Fruit fly (Drosophila melanogaster) whole organism, prepupa: ENCODE results near the gene CG9777.

Experiments used
- Blimp-1 ChIP-seq: fragments of 200-800 bp; sonication (Bioruptor generic); optimal IDR thresholded peaks from 3 replicates; lab custom pipeline; 2017; ENCODE audit warnings: missing biosample characterization, missing genetic modification characterization, mild to moderate bottlenecking, moderate library complexity, missing genetic modification reagents
- CG10631 ChIP-seq: fragments of 200-800 bp; sonication (Bioruptor generic); optimal IDR thresholded peaks from 2 replicates; lab custom pipeline; 2016; ENCODE audit warnings: missing biosample characterization, missing genetic modification characterization
- CG10669 ChIP-seq: fragments of 200-800 bp; sonication (Bioruptor generic); optimal IDR thresholded peaks from 3 replicates; lab custom pipeline; 2018; ENCODE audit warnings: missing biosample characterization, mild to moderate bottlenecking, missing genetic modification characterization, moderate library complexity
- CG11294 ChIP-seq: fragments of 200-800 bp; sonication (Bioruptor generic); IDR thresholded peaks from 2 replicates; pipeline ENCODE4 v1.3.6; 2022; ENCODE audit warnings: missing biosample characterization, missing genetic modification characterization
- CG11902 ChIP-seq: fragments of 200-800 bp; sonication (Bioruptor generic); optimal IDR thresholded peaks from 3 replicates; lab custom pipeline; 2016; ENCODE audit warnings: missing biosample characterization, missing genetic modification characterization
- CG15336 ChIP-seq: fragments of 200-800 bp; sonication (Bioruptor generic); IDR thresholded peaks from 2 replicates; pipeline ENCODE4 v1.3.6; 2022; ENCODE audit warnings: missing biosample characterization, missing genetic modification characterization
- CG16779 ChIP-seq: fragments of 200-800 bp; sonication (Bioruptor generic); optimal IDR thresholded peaks from 3 replicates; lab custom pipeline; 2017; ENCODE audit warnings: missing biosample characterization, mild to moderate bottlenecking, missing genetic modification characterization
- CG3032 ChIP-seq: fragments of 200-800 bp; optimal IDR thresholded peaks from 2 replicates; lab custom pipeline; 2019; ENCODE audit warnings: missing biosample characterization, mild to moderate bottlenecking, missing genetic modification characterization, moderate library complexity
- CG31627 ChIP-seq: fragments of 200-800 bp; sonication (Bioruptor generic); optimal IDR thresholded peaks from 3 replicates; lab custom pipeline; 2016; ENCODE audit warnings: missing biosample characterization, missing genetic modification characterization
- CG32006 ChIP-seq: fragments of 200-800 bp; sonication (Bioruptor generic); optimal IDR thresholded peaks from 3 replicates; lab custom pipeline; 2017; ENCODE audit warnings: missing biosample characterization, mild to moderate bottlenecking, missing genetic modification characterization
- CG34406 ChIP-seq: fragments of 200-800 bp; sonication (Bioruptor generic); optimal IDR thresholded peaks from 3 replicates; lab custom pipeline; 2016; ENCODE audit warnings: missing biosample characterization, missing genetic modification characterization
- CG3919 ChIP-seq: fragments of 200-800 bp; sonication (Bioruptor generic); optimal IDR thresholded peaks from 3 replicates; lab custom pipeline; 2016; ENCODE audit warnings: missing biosample characterization, missing genetic modification characterization
- CG6163 ChIP-seq: fragments of 200-800 bp; sonication (Bioruptor generic); IDR thresholded peaks from 3 replicates; pipeline ENCODE4 v1.3.6; 2022; ENCODE audit warnings: missing biosample characterization, missing genetic modification characterization
- CG6792 ChIP-seq: fragments of 200-800 bp; sonication (Bioruptor generic); optimal IDR thresholded peaks from 3 replicates; lab custom pipeline; 2016; ENCODE audit warnings: missing biosample characterization, missing genetic modification characterization
- CG6854 ChIP-seq: fragments of 200-800 bp; sonication (Bioruptor generic); optimal IDR thresholded peaks from 2 replicates; lab custom pipeline; 2017; ENCODE audit warnings: missing biosample characterization, mild to moderate bottlenecking, missing genetic modification characterization
- CG8119 ChIP-seq: fragments of 200-800 bp; sonication (Bioruptor generic); IDR thresholded peaks from 3 replicates; pipeline ENCODE4 v1.3.6; 2022; ENCODE audit warnings: missing biosample characterization, missing genetic modification characterization
- CG8632 ChIP-seq: fragments of 200-800 bp; sonication (Bioruptor generic); optimal IDR thresholded peaks from 3 replicates; lab custom pipeline; 2016; ENCODE audit warnings: missing biosample characterization, missing genetic modification characterization
- CG9139 ChIP-seq: fragments of 200-800 bp; sonication (Bioruptor generic); optimal IDR thresholded peaks from 3 replicates; lab custom pipeline; 2017; ENCODE audit warnings: missing biosample characterization, mild to moderate bottlenecking, missing genetic modification characterization
- Eip75B ChIP-seq: fragments of 200-800 bp; sonication (Bioruptor generic); optimal IDR thresholded peaks from 3 replicates; lab custom pipeline; 2016; ENCODE audit warnings: missing biosample characterization, missing genetic modification characterization
- Eip78C ChIP-seq: fragments of 200-800 bp; sonication (Bioruptor generic); peaks from one replicate; lab custom pipeline; 2016; ENCODE audit warnings: missing biosample characterization, missing genetic modification characterization
- Ets21C ChIP-seq: fragments of 200-800 bp; sonication (Bioruptor generic); optimal IDR thresholded peaks from 3 replicates; lab custom pipeline; 2016; ENCODE audit warnings: missing biosample characterization, missing genetic modification characterization
- Hr38 ChIP-seq: sonication (Bioruptor generic); optimal IDR thresholded peaks from 2 replicates; lab custom pipeline; 2016; ENCODE audit warnings: missing biosample characterization, missing genetic modification characterization
- Hr39 ChIP-seq: fragments of 200-800 bp; sonication (Bioruptor generic); optimal IDR thresholded peaks from 2 replicates; lab custom pipeline; 2016; ENCODE audit warnings: missing biosample characterization, missing genetic modification characterization
- Met ChIP-seq: fragments of 200-800 bp; sonication (Bioruptor generic); optimal IDR thresholded peaks from 3 replicates; lab custom pipeline; 2016; ENCODE audit warnings: missing biosample characterization, missing genetic modification characterization
- OdsH ChIP-seq: fragments of 200-800 bp; sonication (Bioruptor generic); optimal IDR thresholded peaks from 3 replicates; lab custom pipeline; 2016; ENCODE audit warnings: missing biosample characterization, missing genetic modification characterization
- achi ChIP-seq: fragments of 200-800 bp; sonication (Bioruptor generic); optimal IDR thresholded peaks from 3 replicates; lab custom pipeline; 2016; ENCODE audit warnings: missing biosample characterization, missing genetic modification characterization
- acj6 ChIP-seq: fragments of 200-800 bp; sonication (Bioruptor generic); optimal IDR thresholded peaks from 3 replicates; lab custom pipeline; 2016; ENCODE audit warnings: missing biosample characterization, missing genetic modification characterization
- cyc ChIP-seq: fragments of 200-800 bp; sonication (Bioruptor generic); optimal IDR thresholded peaks from 3 replicates; lab custom pipeline; 2016; ENCODE audit warnings: missing biosample characterization, missing genetic modification characterization
- dsx ChIP-seq: fragments of 200-800 bp; optimal IDR thresholded peaks from 3 replicates; lab custom pipeline; 2019; ENCODE audit warnings: missing biosample characterization, mild to moderate bottlenecking, missing genetic modification characterization, moderate library complexity; ENCODE audit not compliant: poor library complexity, severe bottlenecking
- eg ChIP-seq: fragments of 200-800 bp; sonication (Bioruptor generic); IDR thresholded peaks from 3 replicates; pipeline ENCODE4 v1.3.6; 2022; ENCODE audit warnings: missing biosample characterization, missing genetic modification characterization
- esn ChIP-seq: fragments of 200-800 bp; sonication (Bioruptor generic); optimal IDR thresholded peaks from 2 replicates; lab custom pipeline; 2016; ENCODE audit warnings: missing biosample characterization, mild to moderate bottlenecking, missing genetic modification characterization, moderate library complexity
- fd59A ChIP-seq: fragments of 200-800 bp; sonication (Bioruptor generic); optimal IDR thresholded peaks from 2 replicates; lab custom pipeline; 2017; ENCODE audit warnings: missing biosample characterization, mild to moderate bottlenecking, missing genetic modification characterization, missing genetic modification reagents
- fd85E ChIP-seq: fragments of 200-800 bp; sonication (Bioruptor generic); optimal IDR thresholded peaks from 3 replicates; lab custom pipeline; 2016; ENCODE audit warnings: missing biosample characterization, missing genetic modification characterization
- salr ChIP-seq, 2 experiments: fragments of 200-800 bp; sonication (Bioruptor generic); optimal IDR thresholded peaks; 3 replicates each; lab custom pipeline; 2016 to 2018; ENCODE audit warnings: missing biosample characterization in 2 of 2, missing genetic modification characterization in 2 of 2, mild to moderate bottlenecking in 1 of 2
- ss ChIP-seq, 2 experiments: fragments of 200-800 bp; sonication (Bioruptor generic); optimal IDR thresholded peaks; 2 replicates in 1 of 2; 3 replicates in 1 of 2; lab custom pipeline; 2017 to 2018; ENCODE audit warnings: mild to moderate bottlenecking in 2 of 2, missing biosample characterization in 2 of 2, missing genetic modification characterization in 2 of 2, moderate library complexity in 1 of 2
- svp ChIP-seq: fragments of 200-800 bp; sonication (Bioruptor generic); peaks from one replicate; lab custom pipeline; 2016; ENCODE audit warnings: missing biosample characterization, missing genetic modification characterization

The CG9777 gene

DNA sequence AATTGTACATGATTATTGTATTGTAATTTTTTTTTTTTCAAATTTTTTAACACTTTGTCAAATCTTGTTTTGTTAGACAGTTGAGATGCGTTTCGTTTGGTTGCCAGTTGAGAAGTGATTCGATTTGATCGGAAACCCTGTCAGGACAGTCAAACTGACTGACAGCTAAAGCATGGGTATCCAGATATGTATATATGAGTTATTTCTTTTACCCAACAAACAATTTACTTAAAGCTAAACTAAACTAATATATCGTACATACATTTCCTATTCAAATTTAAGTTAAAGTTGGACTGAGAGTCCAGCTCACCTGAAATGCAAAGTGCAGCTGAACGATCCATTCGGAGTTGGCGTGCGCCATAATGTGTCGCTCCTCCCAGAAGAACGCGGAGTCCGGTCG is at the start of gene CG9777:
Gene CG9777, minus strand, starts transcription at position 101 of the 400 bp plus-strand sequence.
- TF ChIP-seq Hr39 (GFP tag; lab: Kevin White, UChicago) = no peak
- no peak for TF ChIP-seq CG10669
- no peak for TF ChIP-seq CG11902
- no peak for TF ChIP-seq CG9139 (GFP tag; lab: Kevin White, UChicago)
- TF ChIP-seq CG3919 (GFP tag; lab: Kevin White, UChicago) = no peak
- TF ChIP-seq CG16779 (tag; lab: Kevin White, UChicago) = no peak
- no peak for TF ChIP-seq fd59A (GFP tag; lab: Kevin White, UChicago)
- no peak for TF ChIP-seq CG10631 (GFP tag; lab: Kevin White, UChicago)
- TF ChIP-seq cyc = no peak
- TF ChIP-seq, all 60 proteins: peak for 0

DNA sequence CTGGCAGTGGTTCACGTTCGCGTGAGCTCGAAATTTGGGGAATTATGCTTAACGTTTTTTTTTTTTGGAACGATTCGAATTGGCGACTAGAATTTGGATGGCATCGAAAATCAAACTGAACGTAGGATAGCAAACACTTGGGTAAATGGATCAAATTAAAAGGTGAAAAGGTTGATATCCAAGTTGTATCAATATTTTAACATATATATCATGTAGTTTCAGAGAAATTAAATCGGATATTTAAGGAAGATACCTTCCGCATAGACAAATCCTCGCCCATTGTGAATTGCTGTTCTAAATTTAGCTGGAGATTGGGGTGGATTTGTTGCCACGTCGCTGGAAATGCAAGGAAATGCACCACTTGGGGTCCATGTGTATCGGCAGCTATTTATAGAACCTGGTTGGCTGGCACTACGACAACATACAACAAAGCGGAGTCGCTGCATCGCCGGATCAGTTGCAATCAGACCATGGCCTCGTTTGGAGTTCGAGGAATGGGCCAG is 46.9 kb upstream of the CG9777 start, which contains the start of the genes CG13010 and sing:
Gene CG13010, minus strand, starts transcription at position 101 of the 503 bp plus-strand sequence.
Gene sing, plus strand, starts transcription at position 453 of the 503 bp plus-strand sequence.
- TF ChIP-seq Hr38 (GFP tag; lab: Kevin White, UChicago) (no peak), salr (GFP tag; optimal IDR thresholded peaks at IDR 0.05; lab: Kevin White, UChicago) (no peak), CG6854 (GFP tag; lab: Kevin White, UChicago) (no peak), cyc (no peak), CG15336 (GFP tag; lab: Robert Waterston, UW) (no peak), acj6 (no peak), Blimp-1 (GFP tag; lab: Kevin White, UChicago) (no peak), dsx (GFP tag; lab: Kevin White, UChicago) (no peak), CG8632 (no peak), CG31627 (GFP tag; lab: Kevin White, UChicago) (no peak), Hr39 (GFP tag; lab: Kevin White, UChicago) (no peak), fd85E (no peak), CG10669 (no peak)

DNA sequence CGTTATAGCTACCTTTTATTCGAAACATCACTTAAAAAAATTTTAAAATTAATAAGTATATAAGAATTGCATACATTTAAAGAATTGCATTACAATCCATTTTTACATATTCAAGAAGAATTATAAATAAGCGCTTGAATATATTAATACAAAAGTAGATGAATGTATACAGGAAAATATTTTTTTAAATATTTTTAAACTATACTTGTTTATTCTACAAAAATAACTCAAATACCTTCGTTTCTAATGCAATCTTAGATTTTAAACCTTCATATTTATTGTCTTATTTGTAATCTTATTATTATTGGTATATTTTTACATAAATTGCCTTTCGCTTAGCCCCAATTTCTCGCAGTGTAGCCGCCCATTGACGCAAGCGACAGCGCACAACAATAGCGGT is 45.1 kb upstream of the CG9777 start:
- TF ChIP-seq eg (peak; percentile 41; the same call in 1 of the 3 replicates), CG8632 (peak; percentile 30), CG6792 (peak; percentile 4), CG10631 (GFP tag; lab: Kevin White, UChicago) (peak; percentile 17), ss (GFP tag; optimal IDR thresholded peaks at IDR 0.05; lab: Kevin White, UChicago) (no peak), Eip75B (GFP tag; lab: Kevin White, UChicago) (no peak), CG3919 (GFP tag; lab: Kevin White, UChicago) (peak; percentile 13), esn (GFP tag; lab: Kevin White, UChicago) (peak; percentile 37), salr (GFP tag; optimal IDR thresholded peaks at IDR 0.05; lab: Kevin White, UChicago) (peak in 1 of 2 experiments; percentile 24), CG8119 (GFP tag; lab: Robert Waterston, UW) (peak; percentile 50; the same call in 2 of the 3 replicates), CG6163 (0 out of 3 replicates have a peak, but pooled peaks have one; percentile 28), Met (GFP tag; lab: Kevin White, UChicago) (peak; percentile 13), CG3032 (tag; lab: Kevin White, UChicago) (no peak), svp (peak; percentile 66), OdsH (GFP tag; lab: Kevin White, UChicago) (peak; percentile 19), dsx (GFP tag; lab: Kevin White, UChicago) (peak; percentile 4), CG32006 (peak; percentile 53), achi (GFP tag; lab: Kevin White, UChicago) (peak; percentile 38), acj6 (peak; percentile 20), Hr38 (GFP tag; lab: Kevin White, UChicago) (no peak), CG15336 (GFP tag; lab: Robert Waterston, UW) (peak; percentile 49), Eip78C (GFP tag; lab: Kevin White, UChicago) (peak; percentile 62), CG11294 (GFP tag; lab: Robert Waterston, UW) (no peak), CG34406 (GFP tag; lab: Kevin White, UChicago) (peak; percentile 45)

DNA sequence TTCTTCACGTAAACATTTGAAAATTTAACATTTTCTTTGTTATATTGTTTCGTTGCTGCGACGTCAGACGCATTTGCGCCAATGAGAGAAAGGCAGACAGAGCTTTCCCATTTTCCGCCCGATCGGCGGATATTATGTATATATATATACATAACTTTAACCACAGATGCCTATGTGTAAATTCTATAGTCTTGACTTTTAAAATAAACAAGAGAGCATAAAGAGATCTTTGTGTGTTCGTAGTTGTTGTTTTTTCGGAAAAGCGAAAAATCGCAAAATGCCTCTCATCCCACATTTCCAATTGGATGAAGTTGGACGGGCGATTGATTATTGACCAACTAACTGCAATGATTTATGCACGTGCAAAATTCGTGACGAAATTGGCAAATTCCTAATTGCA is 44.6 kb upstream of the CG9777 start, which contains the start of gene CG13012:
Gene CG13012, minus strand, starts transcription at position 101 of the 400 bp plus-strand sequence.
- no peak for TF ChIP-seq Ets21C
- TF ChIP-seq Eip78C (GFP tag; lab: Kevin White, UChicago) = peak; percentile 52
